Worm (Caenorhabditis elegans) whole organism, L4/young adult: ENCODE data around the gene K01D12.7.

ENCODE experiments used
- W03F9.2 ChIP-seq: fragments of 150-350 bp; optimal IDR thresholded peaks from 2 replicates; lab custom pipeline; 2014; ENCODE audit warnings: missing biosample characterization, missing genetic modification characterization
- dao-5 ChIP-seq: sonication (generic microtip); optimal IDR thresholded peaks from 2 replicates; lab custom pipeline; 2016; ENCODE audit warnings: missing genotype, missing genetic modification characterization, moderate library complexity, missing compliant biosample characterization
- him-1 ChIP-seq: sonication (generic microtip); optimal IDR thresholded peaks from 2 replicates; lab custom pipeline; 2016; ENCODE audit warnings: missing genotype, missing genetic modification reagents, missing genetic modification characterization, missing compliant biosample characterization

The K01D12.7 gene

DNA sequence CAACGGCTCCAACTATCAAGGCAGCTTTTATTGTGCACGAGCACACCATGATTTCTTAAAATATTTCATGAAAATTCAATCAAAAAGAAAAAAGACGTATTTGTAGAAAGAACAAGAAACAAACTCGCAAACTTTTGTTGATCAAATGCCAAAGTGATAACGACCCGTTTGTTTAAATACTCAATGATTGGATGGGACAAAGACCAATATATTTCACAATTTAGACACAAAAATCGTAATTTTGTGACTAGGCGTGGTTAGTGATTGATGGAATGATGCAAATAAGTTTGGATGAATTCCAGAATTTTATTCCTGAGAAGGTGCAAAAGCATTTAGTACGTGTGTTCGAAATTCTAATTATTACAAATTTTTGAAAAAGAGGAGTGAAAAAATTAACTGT lies 14.4 kb upstream of the K01D12.7 start, which contains the start of gene cdr-2:
Gene cdr-2, minus strand, starts transcription at position 54 of the 400 bp plus-strand sequence.
- TF ChIP-seq him-1 (tag; lab: Kevin White, UChicago) (no peak), dao-5 (tag; lab: Kevin White, UChicago) (no peak), W03F9.2 (no peak)

DNA sequence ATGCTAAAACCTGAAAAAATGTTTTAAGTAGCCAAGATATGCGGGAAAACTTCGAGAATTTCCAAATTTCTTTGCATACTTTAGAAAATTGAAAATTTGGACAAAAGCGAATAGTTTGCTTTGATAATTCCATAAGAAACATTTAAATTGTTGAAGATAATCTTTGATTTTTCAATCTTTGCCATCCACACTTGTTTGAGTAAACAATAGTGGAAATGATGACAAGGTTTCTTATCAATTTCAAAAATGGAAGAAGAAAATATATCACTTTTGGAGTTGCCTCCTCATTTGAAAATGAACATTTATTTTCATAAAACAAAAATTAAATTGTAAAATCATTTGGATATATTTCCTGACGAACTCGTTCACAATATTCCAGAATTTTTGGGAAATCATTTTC lies 13.1 kb upstream of the K01D12.7 start:
- no peak for TF ChIP-seq him-1 (tag; lab: Kevin White, UChicago)
- TF ChIP-seq dao-5 (tag; lab: Kevin White, UChicago) = no peak
- TF ChIP-seq W03F9.2 = no peak

DNA sequence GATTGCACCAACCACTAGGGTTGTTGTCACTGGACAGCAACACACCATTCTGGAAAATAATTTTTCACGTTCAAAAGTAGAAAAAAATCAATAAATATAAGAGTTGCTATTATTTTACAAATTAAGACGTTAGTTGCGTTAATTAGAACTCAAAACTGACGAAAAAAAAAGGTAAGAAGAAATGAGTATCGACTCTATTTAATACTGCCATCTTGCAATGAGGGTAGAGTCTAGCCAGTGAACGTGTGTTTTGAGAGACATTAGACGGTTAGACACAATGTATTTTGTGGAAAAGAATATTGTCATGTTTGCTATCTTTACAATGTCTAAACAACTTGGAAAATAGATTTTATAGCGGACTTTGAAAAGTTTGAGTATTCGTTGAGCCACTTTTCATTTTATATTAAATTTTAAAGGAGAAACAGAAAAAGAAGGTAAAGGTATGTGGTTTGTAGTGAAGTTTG lies 12.4 kb upstream of the K01D12.7 start, which contains the start of gene cdr-6:
Gene cdr-6, minus strand, starts transcription at position 51 of the 464 bp plus-strand sequence.
- TF ChIP-seq dao-5 (tag; lab: Kevin White, UChicago) = no peak

DNA sequence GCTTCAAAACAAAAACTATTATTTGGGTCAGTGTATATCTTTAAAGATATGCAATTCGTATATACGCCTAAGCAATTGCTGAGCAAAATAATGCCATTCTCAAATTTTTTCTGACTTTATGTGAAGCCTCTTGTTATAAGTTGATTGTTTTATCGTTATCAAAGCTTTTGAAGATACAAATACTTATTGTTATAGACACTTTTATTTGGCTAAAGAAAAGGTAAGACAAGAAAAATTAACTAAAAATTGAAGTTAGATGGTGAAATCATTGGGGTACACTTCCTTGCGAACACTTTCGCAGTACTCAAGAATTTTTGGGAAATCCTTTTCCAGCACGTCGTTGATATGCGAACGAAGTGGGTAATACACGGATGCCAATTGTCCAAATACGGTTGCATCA lies 11.0 kb upstream of the K01D12.7 start:
- TF ChIP-seq dao-5 (tag; lab: Kevin White, UChicago) = no peak

DNA sequence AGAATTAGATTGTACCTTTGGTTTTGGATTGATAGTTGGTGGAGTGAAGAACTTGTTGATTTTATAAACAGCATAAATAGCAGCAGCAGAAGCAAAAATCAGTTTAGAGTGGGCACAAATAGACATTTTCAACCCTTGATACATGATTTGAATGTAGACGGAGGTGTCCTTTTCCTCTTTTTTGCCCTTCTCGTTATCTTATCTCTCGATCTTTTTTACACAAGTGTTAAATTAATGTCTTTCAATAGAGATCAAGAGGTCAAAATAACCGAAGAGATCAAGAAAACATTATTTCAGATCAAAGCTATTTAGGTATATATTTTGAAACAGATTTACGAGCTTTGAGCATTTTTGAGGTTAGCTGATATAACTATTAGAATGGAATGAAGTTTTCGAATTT lies 10.6 kb upstream of the K01D12.7 start, which contains the start of gene cdr-7:
Gene cdr-7, minus strand, starts transcription at position 205 of the 400 bp plus-strand sequence.
- TF ChIP-seq dao-5 (tag; lab: Kevin White, UChicago) (no peak), W03F9.2 (no peak), him-1 (tag; lab: Kevin White, UChicago) (no peak)

DNA sequence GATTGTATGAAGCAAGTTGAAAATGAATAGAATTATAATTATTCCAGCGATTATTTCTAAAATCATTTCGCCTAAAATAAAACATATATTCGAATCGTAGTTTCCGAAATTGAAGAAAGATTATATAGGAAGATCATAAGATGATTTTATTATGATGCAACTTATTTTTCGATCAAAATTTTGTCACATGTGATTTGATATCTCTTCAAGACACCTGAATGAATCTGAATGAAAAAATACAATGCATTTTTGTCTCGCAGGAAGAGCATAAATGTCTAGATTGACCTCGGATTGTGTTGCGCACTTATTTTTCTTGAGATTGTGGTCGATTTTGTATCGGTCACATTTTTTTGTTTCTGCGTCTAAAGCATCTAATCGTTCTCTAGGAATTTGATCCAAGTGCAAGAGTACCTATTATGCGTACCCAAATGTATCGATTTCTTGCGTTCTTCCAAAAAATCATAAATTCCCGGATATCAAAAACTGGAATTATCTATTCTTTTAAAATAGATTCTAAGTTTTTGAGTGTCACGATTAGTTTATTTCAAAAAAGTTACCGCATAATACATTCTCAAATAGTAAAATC lies 9.2 kb upstream of the K01D12.7 start, which contains the start of gene hrg-2:
Gene hrg-2, minus strand, starts transcription at position 98 of the 586 bp plus-strand sequence.
- TF ChIP-seq dao-5 (tag; lab: Kevin White, UChicago) (no peak), him-1 (tag; lab: Kevin White, UChicago) (no peak), W03F9.2 (no peak)

DNA sequence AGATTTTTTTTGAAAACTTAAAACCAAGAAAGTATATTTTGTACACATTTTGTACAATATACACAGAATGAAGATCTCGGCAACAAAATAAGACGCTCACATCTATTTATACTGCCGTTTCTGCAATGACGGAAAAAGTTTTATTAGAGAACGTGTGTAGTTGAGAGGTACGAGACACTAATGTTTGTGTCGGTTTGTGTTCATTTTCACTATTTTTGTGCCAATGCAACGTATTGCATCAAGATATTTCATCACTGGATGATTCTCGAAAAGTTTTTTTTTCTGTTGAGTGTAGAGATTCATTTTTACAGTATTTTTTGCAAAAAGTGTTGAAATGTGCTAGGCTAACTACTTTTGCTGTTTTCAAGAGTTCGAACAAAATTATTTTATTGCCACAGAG lies 7.7 kb upstream of the K01D12.7 start:
- TF ChIP-seq him-1 (tag; lab: Kevin White, UChicago) (no peak), W03F9.2 (no peak), dao-5 (tag; lab: Kevin White, UChicago) (no peak)

DNA sequence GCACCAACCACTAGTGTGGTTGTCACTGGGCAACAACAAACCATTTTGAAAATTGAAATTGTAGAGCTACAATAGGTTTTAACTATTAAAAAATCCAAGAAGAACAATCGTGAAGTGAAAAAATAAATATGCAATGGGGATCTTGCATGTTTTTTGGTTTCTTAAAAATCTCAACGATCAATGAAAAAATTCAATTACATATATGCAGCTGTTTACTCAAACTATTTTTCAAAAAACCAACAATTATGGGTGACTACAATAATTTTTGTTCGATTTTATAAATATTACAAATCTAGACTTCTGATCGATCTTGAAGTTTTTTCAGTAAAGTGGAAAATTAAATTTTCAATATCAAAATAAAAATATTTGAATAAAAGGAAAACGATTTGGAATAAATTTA lies 7.2 kb upstream of the K01D12.7 start, which contains the start of gene cdr-4:
Gene cdr-4, minus strand, starts transcription at position 101 of the 400 bp plus-strand sequence.
- TF ChIP-seq dao-5 (tag; lab: Kevin White, UChicago) (no peak), him-1 (tag; lab: Kevin White, UChicago) (no peak), W03F9.2 (no peak)

DNA sequence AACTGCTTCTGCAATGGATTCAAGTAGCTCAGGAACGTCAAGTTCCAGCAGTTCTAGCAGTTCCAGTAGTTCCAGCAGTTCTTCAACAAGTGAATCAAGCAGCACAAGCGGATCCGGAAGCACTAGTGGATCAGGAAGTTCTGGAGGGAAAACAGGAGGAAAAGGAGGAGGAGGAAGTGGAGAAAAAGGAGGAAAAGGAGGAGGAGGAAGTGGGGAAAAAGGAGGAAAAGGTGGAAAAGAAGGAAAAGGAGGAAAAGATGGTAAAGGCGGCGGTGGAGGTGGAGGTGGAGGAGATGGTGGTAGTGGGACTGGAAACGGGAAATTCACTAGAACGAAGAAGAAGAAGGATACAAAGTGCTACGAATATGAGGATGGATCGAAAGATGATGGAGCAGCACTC lies 5.2 kb upstream of the K01D12.7 start:
- no peak for TF ChIP-seq him-1 (tag; lab: Kevin White, UChicago)
- no peak for TF ChIP-seq dao-5 (tag; lab: Kevin White, UChicago)
- TF ChIP-seq W03F9.2 = no peak

DNA sequence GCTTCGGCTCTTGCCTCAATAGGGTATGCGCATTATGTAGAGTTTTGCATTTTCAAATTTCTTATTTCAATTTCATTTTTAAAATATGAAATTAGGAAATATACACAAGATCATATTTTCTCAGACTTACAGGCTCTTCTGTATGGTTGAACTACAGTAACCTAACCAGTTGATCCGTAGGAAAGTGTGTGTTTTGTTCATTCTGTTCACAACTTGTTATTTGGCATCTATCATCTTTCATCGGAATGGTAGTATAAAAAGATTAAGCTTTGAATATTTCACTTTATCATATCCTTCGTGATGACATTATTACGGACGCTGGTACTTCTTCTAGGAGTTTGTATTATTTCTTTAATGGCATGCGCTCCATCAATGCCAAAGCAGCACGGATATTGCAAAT lies 4.6 kb upstream of the K01D12.7 start, which contains the start of gene K01D12.10:
Gene K01D12.10, plus strand, starts transcription at position 301 of the 400 bp plus-strand sequence.
- no peak for TF ChIP-seq dao-5 (tag; lab: Kevin White, UChicago)
- no peak for TF ChIP-seq him-1 (tag; lab: Kevin White, UChicago)
- no peak for TF ChIP-seq W03F9.2

DNA sequence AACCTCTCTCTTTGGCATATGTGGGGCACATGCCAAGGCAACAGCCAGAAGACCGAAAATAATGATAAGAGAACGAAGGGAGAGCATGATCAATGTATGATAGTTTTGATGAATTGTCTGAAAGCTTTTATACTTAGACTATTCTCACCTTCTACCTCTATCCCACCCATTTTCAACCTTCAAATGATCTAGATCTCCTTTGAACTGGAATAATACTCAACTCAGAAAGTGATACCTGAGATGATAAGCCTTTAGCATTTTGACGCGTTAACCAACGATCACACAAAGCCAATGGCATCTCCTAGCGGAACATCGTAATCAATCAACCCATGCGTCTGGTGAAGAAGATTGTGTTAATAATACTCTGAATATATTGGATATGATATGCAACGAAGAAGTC lies 3.3 kb upstream of the K01D12.7 start, which contains the start of gene K01D12.9:
Gene K01D12.9, minus strand, starts transcription at position 101 of the 400 bp plus-strand sequence.
- TF ChIP-seq dao-5 (tag; lab: Kevin White, UChicago) (no peak), W03F9.2 (no peak), him-1 (tag; lab: Kevin White, UChicago) (no peak)

DNA sequence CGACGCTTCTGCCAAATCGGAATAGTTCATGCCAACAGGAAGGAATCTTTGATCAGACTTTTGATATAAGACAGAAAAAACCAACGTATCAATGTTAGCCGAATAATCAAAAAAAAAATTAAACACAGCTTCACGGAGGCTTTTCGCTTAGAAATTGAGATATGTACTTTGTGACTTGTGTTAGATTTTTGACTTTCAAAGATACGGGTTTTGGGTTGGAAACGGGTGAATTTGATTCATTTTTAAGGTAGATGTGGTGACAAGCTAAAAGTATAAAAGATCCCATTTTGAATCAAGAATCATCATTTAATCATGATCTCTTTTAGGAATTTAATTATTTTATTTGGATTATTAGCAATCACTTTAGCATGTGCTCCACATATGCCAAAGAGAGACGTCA lies 1.1 kb upstream of the K01D12.7 start, which contains the start of gene K01D12.8:
Gene K01D12.8, plus strand, starts transcription at position 301 of the 400 bp plus-strand sequence.
- TF ChIP-seq W03F9.2 = no peak
- no peak for TF ChIP-seq him-1 (tag; lab: Kevin White, UChicago)
- no peak for TF ChIP-seq dao-5 (tag; lab: Kevin White, UChicago)

DNA sequence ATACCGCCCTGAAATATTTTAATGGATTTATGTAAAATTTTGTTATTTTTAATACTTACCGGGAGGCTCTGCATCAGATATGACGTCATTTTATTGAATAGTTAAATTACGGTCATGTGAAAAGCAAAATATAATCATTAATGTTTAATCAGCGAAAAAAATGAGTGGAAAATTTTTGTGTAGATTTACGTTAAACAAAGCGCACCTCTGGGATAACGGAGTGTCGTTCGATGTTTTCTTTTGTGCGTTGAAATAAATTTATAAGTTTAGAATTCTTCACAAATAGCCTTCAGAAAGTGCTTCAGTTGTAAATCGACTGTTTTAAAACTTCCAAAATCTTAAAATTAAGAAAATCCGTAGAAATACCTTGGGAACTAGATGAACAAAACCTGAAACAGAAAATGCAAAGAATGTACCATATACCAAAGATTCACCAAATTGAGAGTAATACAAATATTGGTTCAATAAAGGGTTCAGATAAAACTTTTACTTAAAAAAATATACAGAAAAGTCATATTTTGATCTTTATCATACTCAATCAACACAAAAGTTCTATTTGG lies 526 bp downstream of the K01D12.7 start, which contains the start of the genes K01D12.20 and miga-1:
Gene K01D12.20, minus strand, starts transcription at position 138 of the 560 bp plus-strand sequence.
Gene miga-1, minus strand, starts transcription at position 183 of the 560 bp plus-strand sequence.
- no peak for TF ChIP-seq dao-5 (tag; lab: Kevin White, UChicago)

DNA sequence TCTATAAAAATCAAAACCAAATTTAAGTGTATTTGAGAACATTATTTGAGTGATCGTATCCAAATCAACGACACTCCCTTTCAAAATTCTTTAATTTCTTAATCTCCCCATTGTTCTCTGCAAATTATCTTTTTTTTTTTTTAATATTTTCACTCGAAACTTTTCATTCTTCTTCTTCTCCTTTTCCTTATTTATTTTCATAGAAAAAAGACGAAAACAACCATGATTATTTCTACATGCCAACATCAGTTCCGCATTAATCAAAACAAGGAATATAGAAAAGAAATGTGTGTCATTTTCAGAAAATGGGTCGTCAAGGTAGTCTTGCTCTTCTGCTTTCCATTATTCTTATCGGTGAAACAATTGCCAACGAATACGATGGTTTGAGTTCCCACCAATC lies 3.7 kb downstream of the K01D12.7 start, which contains the start of gene K01D12.5:
Gene K01D12.5, plus strand, starts transcription at position 301 of the 400 bp plus-strand sequence.
- TF ChIP-seq him-1 (tag; lab: Kevin White, UChicago) = no peak
- TF ChIP-seq W03F9.2 = no peak
- TF ChIP-seq dao-5 (tag; lab: Kevin White, UChicago) = no peak
